Worm (Caenorhabditis elegans) whole organism, L3 larva: ENCODE measurements around the gene clec-161.

ENCODE experiments used
- R02D3.7 ChIP-seq: fragments of 150-350 bp; optimal IDR thresholded peaks from 2 replicates; lab custom pipeline; 2014; ENCODE audit warnings: missing biosample characterization, missing genetic modification characterization
- ZK546.5 ChIP-seq: sonication (generic microtip); optimal IDR thresholded peaks from 2 replicates; lab custom pipeline; 2017; ENCODE audit warnings: missing biosample characterization, missing genetic modification characterization
- aly-2 ChIP-seq: fragments of 150-350 bp; optimal IDR thresholded peaks from 2 replicates; lab custom pipeline; 2014; ENCODE audit warnings: missing biosample characterization, missing genetic modification characterization
- ama-1 ChIP-seq: fragments of 150-350 bp; optimal IDR thresholded peaks from 2 replicates; lab custom pipeline; 2018
- ceh-16 ChIP-seq: sonication (generic microtip); optimal IDR thresholded peaks from 2 replicates; lab custom pipeline; 2017; ENCODE audit warnings: missing biosample characterization, missing genetic modification characterization
- ceh-28 ChIP-seq: fragments of 150-350 bp; optimal IDR thresholded peaks from 2 replicates; lab custom pipeline; 2014; ENCODE audit warnings: missing biosample characterization, missing genetic modification reagents, missing genetic modification characterization
- ceh-82 ChIP-seq: fragments of 150-350 bp; optimal IDR thresholded peaks from 2 replicates; lab custom pipeline; 2014; ENCODE audit warnings: missing biosample characterization, missing genetic modification characterization
- ceh-9 ChIP-seq: sonication (generic microtip); optimal IDR thresholded peaks from 2 replicates; lab custom pipeline; 2018; ENCODE audit warnings: missing biosample characterization, missing genetic modification characterization
- daf-12 ChIP-seq: fragments of 150-350 bp; optimal IDR thresholded peaks from 2 replicates; lab custom pipeline; 2014; ENCODE audit warnings: missing biosample characterization, missing genetic modification reagents, missing genetic modification characterization
- egl-27 ChIP-seq: sonication (generic microtip); optimal IDR thresholded peaks from 4 replicates; lab custom pipeline; 2017; ENCODE audit warnings: missing biosample characterization, missing genetic modification reagents, missing genetic modification characterization
- egl-5 ChIP-seq: fragments of 150-350 bp; optimal IDR thresholded peaks from 2 replicates; lab custom pipeline; 2017; ENCODE audit warnings: missing biosample characterization, missing genetic modification reagents, missing genetic modification characterization, inconsistent platforms
- elt-1 ChIP-seq: fragments of 150-350 bp; optimal IDR thresholded peaks from 2 replicates; lab custom pipeline; 2014; ENCODE audit warnings: missing biosample characterization, missing genetic modification characterization
- elt-2 ChIP-seq: sonication (generic microtip); optimal IDR thresholded peaks from 2 replicates; lab custom pipeline; 2016; ENCODE audit warnings: missing genetic modification reagents, mild to moderate bottlenecking, missing genetic modification characterization, missing compliant biosample characterization
- elt-3 ChIP-seq, 3 experiments: fragments of 150-350 bp in 1 of 3; sonication (generic microtip) in 2 of 3; optimal IDR thresholded peaks; 2 replicates in 2 of 3; 4 replicates in 1 of 3; lab custom pipeline; 2014 to 2017; ENCODE audit warnings: missing biosample characterization in 3 of 3, missing genetic modification characterization in 3 of 3
- eor-1 ChIP-seq, 2 experiments: fragments of 150-350 bp; optimal IDR thresholded peaks; 2 replicates each; lab custom pipeline; 2014 to 2018; ENCODE audit warnings: missing biosample characterization in 2 of 2, missing genetic modification characterization in 2 of 2
- fkh-10 ChIP-seq: sonication (generic microtip); optimal IDR thresholded peaks from 2 replicates; lab custom pipeline; 2017; ENCODE audit warnings: missing biosample characterization, missing genetic modification reagents, missing genetic modification characterization
- fkh-2 ChIP-seq: fragments of 150-350 bp; optimal IDR thresholded peaks from 2 replicates; lab custom pipeline; 2014; ENCODE audit warnings: missing biosample characterization, missing genetic modification reagents, missing genetic modification characterization
- fos-1 ChIP-seq: fragments of 150-350 bp; optimal IDR thresholded peaks from 2 replicates; lab custom pipeline; 2014; ENCODE audit warnings: missing biosample characterization, missing genetic modification characterization
- hmg-11 ChIP-seq: sonication (generic microtip); optimal IDR thresholded peaks from 2 replicates; lab custom pipeline; 2016; ENCODE audit warnings: missing genetic modification characterization, missing compliant biosample characterization
- jun-1 ChIP-seq: fragments of 150-350 bp; optimal IDR thresholded peaks from 2 replicates; lab custom pipeline; 2014; ENCODE audit warnings: missing biosample characterization, missing genetic modification reagents, missing genetic modification characterization
- lin-15B ChIP-seq: fragments of 150-350 bp; optimal IDR thresholded peaks from 2 replicates; lab custom pipeline; 2014; ENCODE audit warnings: missing biosample characterization, missing genetic modification characterization
- lin-39 ChIP-seq: fragments of 150-350 bp; optimal IDR thresholded peaks from 2 replicates; lab custom pipeline; 2018; ENCODE audit warnings: missing biosample characterization, missing genetic modification reagents, missing genetic modification characterization
- lsy-12 ChIP-seq: sonication (generic microtip); optimal IDR thresholded peaks from 2 replicates; lab custom pipeline; 2016; ENCODE audit warnings: mild to moderate bottlenecking, missing genetic modification characterization, missing compliant biosample characterization
- mdl-1 ChIP-seq: fragments of 150-350 bp; optimal IDR thresholded peaks from 2 replicates; lab custom pipeline; 2014; ENCODE audit warnings: missing biosample characterization, missing genetic modification characterization
- mml-1 ChIP-seq: fragments of 150-350 bp; sonication (generic microtip); optimal IDR thresholded peaks from 3 replicates; lab custom pipeline; 2014; ENCODE audit warnings: missing biosample characterization, missing genetic modification characterization
- nfya-1 ChIP-seq: sonication (generic microtip); optimal IDR thresholded peaks from 2 replicates; lab custom pipeline; 2017; ENCODE audit warnings: missing genetic modification characterization, mild to moderate bottlenecking, missing compliant biosample characterization, antibody characterized with exemption, moderate library complexity; ENCODE audit not compliant: insufficient read depth
- nhr-11 ChIP-seq: fragments of 150-350 bp; optimal IDR thresholded peaks from 2 replicates; lab custom pipeline; 2014; ENCODE audit warnings: missing biosample characterization, missing genetic modification characterization
- nhr-12 ChIP-seq: fragments of 150-350 bp; optimal IDR thresholded peaks from 2 replicates; lab custom pipeline; 2014; ENCODE audit warnings: missing biosample characterization, missing genetic modification characterization
- nhr-23 ChIP-seq: fragments of 150-350 bp; optimal IDR thresholded peaks from 2 replicates; lab custom pipeline; 2014; ENCODE audit warnings: missing biosample characterization, missing genetic modification reagents, missing genetic modification characterization
- nhr-237 ChIP-seq: fragments of 150-350 bp; optimal IDR thresholded peaks from 2 replicates; lab custom pipeline; 2014; ENCODE audit warnings: missing biosample characterization, missing genetic modification characterization
- nhr-25 ChIP-seq: sonication (generic microtip); optimal IDR thresholded peaks from 2 replicates; lab custom pipeline; 2017; ENCODE audit warnings: missing biosample characterization, missing genetic modification characterization
- nhr-28 ChIP-seq: fragments of 150-350 bp; optimal IDR thresholded peaks from 2 replicates; lab custom pipeline; 2014; ENCODE audit warnings: missing biosample characterization, missing genetic modification characterization
- nhr-43 ChIP-seq: sonication (generic microtip); optimal IDR thresholded peaks from 2 replicates; lab custom pipeline; 2016; ENCODE audit warnings: mild to moderate bottlenecking, missing genetic modification characterization, missing compliant biosample characterization; ENCODE audit not compliant: poor library complexity, severe bottlenecking
- nhr-67 ChIP-seq: fragments of 150-350 bp; optimal IDR thresholded peaks from 2 replicates; lab custom pipeline; 2014; ENCODE audit warnings: missing biosample characterization, missing genetic modification characterization
- nhr-76 ChIP-seq: fragments of 150-350 bp; sonication (generic microtip); optimal IDR thresholded peaks from 5 replicates; lab custom pipeline; 2014; ENCODE audit warnings: missing biosample characterization, missing genetic modification characterization
- nhr-77 ChIP-seq: fragments of 150-350 bp; optimal IDR thresholded peaks from 2 replicates; lab custom pipeline; 2014; ENCODE audit warnings: missing biosample characterization, missing genetic modification characterization
- pha-4 ChIP-seq: fragments of 150-350 bp; optimal IDR thresholded peaks from 2 replicates; lab custom pipeline; 2014; ENCODE audit warnings: missing biosample characterization, missing genetic modification reagents, missing genetic modification characterization
- pqm-1 ChIP-seq: fragments of 150-350 bp; optimal IDR thresholded peaks from 2 replicates; lab custom pipeline; 2017; ENCODE audit warnings: missing biosample characterization, missing genetic modification characterization, inconsistent platforms
- sea-2 ChIP-seq: fragments of 150-350 bp; sonication (generic microtip); optimal IDR thresholded peaks from 4 replicates; lab custom pipeline; 2014; ENCODE audit warnings: missing biosample characterization, missing genetic modification reagents, missing genetic modification characterization
- skn-1 ChIP-seq: fragments of 150-350 bp; optimal IDR thresholded peaks from 2 replicates; lab custom pipeline; 2014; ENCODE audit warnings: missing biosample characterization, missing genetic modification characterization
- snpc-4 ChIP-seq: fragments of 150-350 bp; optimal IDR thresholded peaks from 2 replicates; lab custom pipeline; 2014; ENCODE audit warnings: missing biosample characterization, missing genetic modification characterization
- tbx-2 ChIP-seq: sonication (generic microtip); optimal IDR thresholded peaks from 2 replicates; lab custom pipeline; 2016; ENCODE audit warnings: mild to moderate bottlenecking, missing genetic modification characterization, missing compliant biosample characterization
- unc-39 ChIP-seq: sonication (generic microtip); optimal IDR thresholded peaks from 4 replicates; lab custom pipeline; 2017; ENCODE audit warnings: missing biosample characterization, missing genetic modification characterization
- unc-62 ChIP-seq: fragments of 150-350 bp; sonication (generic microtip); optimal IDR thresholded peaks from 4 replicates; lab custom pipeline; 2014; ENCODE audit warnings: missing biosample characterization, missing genetic modification reagents, missing genetic modification characterization
- zag-1 ChIP-seq: fragments of 150-350 bp; optimal IDR thresholded peaks from 2 replicates; lab custom pipeline; 2014; ENCODE audit warnings: missing biosample characterization, missing genetic modification characterization
- ztf-11 ChIP-seq: fragments of 150-350 bp; optimal IDR thresholded peaks from 2 replicates; lab custom pipeline; 2014; ENCODE audit warnings: missing biosample characterization, missing genetic modification characterization
- ztf-4 ChIP-seq: fragments of 150-350 bp; optimal IDR thresholded peaks from 2 replicates; lab custom pipeline; 2014; ENCODE audit warnings: missing biosample characterization, missing genetic modification characterization

Gene clec-161

DNA sequence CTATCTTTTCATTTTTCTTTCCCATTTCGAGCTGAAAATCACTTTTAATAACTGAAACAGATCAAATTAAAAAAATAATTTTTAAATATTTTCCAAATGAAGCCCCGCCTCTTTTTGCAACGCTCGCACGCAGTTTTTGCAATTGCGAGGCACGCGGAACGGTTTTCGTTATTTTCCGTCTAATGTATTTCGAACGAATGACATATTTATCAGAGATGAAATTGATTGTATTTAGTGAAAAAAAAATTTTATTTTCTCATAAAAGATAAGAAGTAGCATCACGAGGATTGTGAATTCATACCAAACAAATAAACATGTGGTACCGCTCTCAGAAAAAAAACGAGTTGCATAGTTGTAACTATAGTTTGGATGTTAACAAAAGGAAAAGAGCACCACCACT is 21.3 kb upstream of the clec-161 start, which contains the start of gene rpac-19:
Gene rpac-19, minus strand, starts transcription at position 31 of the 400 bp plus-strand sequence.
- TF ChIP-seq daf-12 (tag; lab: Kevin White, UChicago) (no peak), lsy-12 (peak; percentile 80), snpc-4 (tag; lab: Kevin White, UChicago) (peak; percentile 53), eor-1 (tag; optimal IDR thresholded peaks at IDR 0.05; lab: Kevin White, UChicago) (no peak), elt-1 (tag; lab: Kevin White, UChicago) (no peak), nhr-25 (peak; percentile 37), nhr-43 (peak; percentile 77), ceh-28 (tag; lab: Kevin White, UChicago) (no peak), fkh-10 (GFP tag; lab: Kevin White, UChicago) (no peak), nhr-23 (tag; lab: Kevin White, UChicago) (peak; percentile 72), egl-5 (peak; percentile 56), ceh-16 (no peak), lin-15B (peak; percentile 6), hmg-11 (tag; lab: Kevin White, UChicago) (peak; percentile 71), nfya-1 (tag; lab: Kevin White, UChicago) (peak; percentile 66), lin-39 (tag; lab: Kevin White, UChicago) (peak; percentile 16), unc-62 (no peak), mml-1 (no peak), fos-1 (tag; lab: Kevin White, UChicago) (no peak), ceh-9 (tag; lab: Kevin White, UChicago) (no peak), sea-2 (GFP tag; lab: Kevin White, UChicago) (no peak), ztf-11 (tag; lab: Kevin White, UChicago) (no peak), elt-2 (tag; lab: Kevin White, UChicago) (peak; percentile 80), jun-1 (tag; lab: Kevin White, UChicago) (peak; percentile 36), egl-27 (no peak), ama-1 (lab: Kevin White, UChicago) (peak; percentile 93), ZK546.5 (tag; lab: Kevin White, UChicago) (no peak), ztf-4 (tag; lab: Kevin White, UChicago) (no peak), zag-1 (tag; lab: Kevin White, UChicago) (no peak), nhr-76 (tag; lab: Kevin White, UChicago) (no peak), nhr-28 (tag; lab: Kevin White, UChicago) (no peak), nhr-237 (tag; lab: Kevin White, UChicago) (no peak), unc-39 (tag; lab: Kevin White, UChicago) (no peak), mdl-1 (tag; lab: Kevin White, UChicago) (no peak), ceh-82 (tag; lab: Kevin White, UChicago) (no peak), pqm-1 (tag; lab: Kevin White, UChicago) (no peak), nhr-12 (tag; lab: Kevin White, UChicago) (no peak), nhr-67 (peak; percentile 25), R02D3.7 (tag; lab: Kevin White, UChicago) (no peak), nhr-77 (tag; lab: Kevin White, UChicago) (no peak), aly-2 (tag; lab: Kevin White, UChicago) (no peak), pha-4 (tag; lab: Kevin White, UChicago) (peak; percentile 82), elt-3 (tag; optimal IDR thresholded peaks at IDR 0.05; lab: Kevin White, UChicago) (no peak), nhr-11 (tag; lab: Kevin White, UChicago) (no peak), fkh-2 (no peak), skn-1 (tag; lab: Kevin White, UChicago) (peak; percentile 33), tbx-2 (tag; lab: Kevin White, UChicago) (peak; percentile 29)
- TF ChIP-seq, all 47 proteins: peak for 17
